Worm (Caenorhabditis elegans) whole organism, late embryonic: ENCODE measurements around the gene Y73C8C.4.

Experiments used
- K02D7.2 ChIP-seq: sonication (generic microtip); optimal IDR thresholded peaks from 2 replicates; lab custom pipeline; 2017; ENCODE audit warnings: mild to moderate bottlenecking, missing genetic modification characterization, missing compliant biosample characterization
- ahr-1 ChIP-seq: sonication (generic microtip); optimal IDR thresholded peaks from 2 replicates; lab custom pipeline; 2016; ENCODE audit warnings: missing genetic modification characterization, missing compliant biosample characterization
- ama-1 ChIP-seq: fragments of 150-350 bp; optimal IDR thresholded peaks from 2 replicates; lab custom pipeline; 2014
- ceh-18 ChIP-seq: sonication (generic microtip); optimal IDR thresholded peaks from 2 replicates; lab custom pipeline; 2016; ENCODE audit warnings: missing genetic modification characterization, missing compliant biosample characterization
- ceh-2 ChIP-seq: sonication (generic microtip); optimal IDR thresholded peaks from 2 replicates; lab custom pipeline; 2016; ENCODE audit warnings: missing genotype, missing genetic modification characterization, missing compliant biosample characterization
- ceh-22 ChIP-seq: sonication (generic microtip); optimal IDR thresholded peaks from 2 replicates; lab custom pipeline; 2017; ENCODE audit warnings: missing biosample characterization, missing genetic modification characterization
- ceh-24 ChIP-seq: sonication (generic microtip); optimal IDR thresholded peaks from 2 replicates; lab custom pipeline; 2016; ENCODE audit warnings: mild to moderate bottlenecking, missing genetic modification characterization, missing compliant biosample characterization
- ceh-30 ChIP-seq: fragments of 150-350 bp; optimal IDR thresholded peaks from 2 replicates; lab custom pipeline; 2014; ENCODE audit warnings: missing biosample characterization, missing genetic modification characterization
- ceh-31 ChIP-seq: sonication (generic microtip); optimal IDR thresholded peaks from 2 replicates; lab custom pipeline; 2016; ENCODE audit warnings: missing genetic modification characterization, missing compliant biosample characterization
- ceh-45 ChIP-seq: fragments of 200-800 bp; sonication (Bioruptor generic); IDR thresholded peaks from 2 replicates; pipeline ENCODE4 v1.3.6; 2022; ENCODE audit warnings: missing genetic modification reagents, missing genetic modification characterization, missing compliant biosample characterization
- ceh-48 ChIP-seq: sonication (generic microtip); optimal IDR thresholded peaks from 2 replicates; lab custom pipeline; 2016; ENCODE audit warnings: missing genetic modification characterization, inconsistent platforms, missing compliant biosample characterization
- ceh-6 ChIP-seq: fragments of 200-800 bp; sonication (Bioruptor generic); optimal IDR thresholded peaks from 2 replicates; lab custom pipeline; 2018; ENCODE audit warnings: mild to moderate bottlenecking, missing genetic modification characterization, missing compliant biosample characterization
- ceh-9 ChIP-seq: sonication (generic microtip); optimal IDR thresholded peaks from 2 replicates; lab custom pipeline; 2016; ENCODE audit warnings: mild to moderate bottlenecking, missing genetic modification characterization, inconsistent platforms, missing compliant biosample characterization
- che-1 ChIP-seq: sonication (generic microtip); optimal IDR thresholded peaks from 2 replicates; lab custom pipeline; 2016; ENCODE audit warnings: mild to moderate bottlenecking, missing genetic modification characterization, missing compliant biosample characterization
- elt-2 ChIP-seq: sonication (generic microtip); optimal IDR thresholded peaks from 2 replicates; lab custom pipeline; 2016; ENCODE audit warnings: missing genetic modification reagents, missing genetic modification characterization, missing compliant biosample characterization
- ets-4 ChIP-seq: sonication (generic microtip); optimal IDR thresholded peaks from 2 replicates; lab custom pipeline; 2016; ENCODE audit warnings: missing genetic modification characterization, missing compliant biosample characterization
- eyg-1 ChIP-seq: sonication (generic microtip); optimal IDR thresholded peaks from 2 replicates; lab custom pipeline; 2016; ENCODE audit warnings: missing genotype, missing genetic modification characterization, missing compliant biosample characterization
- hlh-15 ChIP-seq: sonication (generic microtip); optimal IDR thresholded peaks from 2 replicates; lab custom pipeline; 2016; ENCODE audit warnings: missing genetic modification characterization, missing compliant biosample characterization
- hlh-30 ChIP-seq: sonication (generic microtip); optimal IDR thresholded peaks from 2 replicates; lab custom pipeline; 2017; ENCODE audit warnings: antibody characterized with exemption, missing genetic modification characterization, missing compliant biosample characterization; ENCODE audit not compliant: insufficient read depth
- hlh-8 ChIP-seq: sonication (generic microtip); optimal IDR thresholded peaks from 2 replicates; lab custom pipeline; 2016; ENCODE audit warnings: missing genotype, missing genetic modification characterization, missing compliant biosample characterization
- lim-6 ChIP-seq: sonication (generic microtip); optimal IDR thresholded peaks from 2 replicates; lab custom pipeline; 2016; ENCODE audit warnings: missing genetic modification characterization, missing compliant biosample characterization
- lin-11 ChIP-seq: fragments of 200-800 bp; sonication (Bioruptor generic); optimal IDR thresholded peaks from 2 replicates; lab custom pipeline; 2018; ENCODE audit warnings: mild to moderate bottlenecking, missing genetic modification characterization, missing compliant biosample characterization
- nfya-1 ChIP-seq: sonication (generic microtip); optimal IDR thresholded peaks from 2 replicates; lab custom pipeline; 2017; ENCODE audit warnings: missing genetic modification characterization, mild to moderate bottlenecking, missing compliant biosample characterization, antibody characterized with exemption, moderate library complexity
- npax-4 ChIP-seq: sonication (generic microtip); optimal IDR thresholded peaks from 2 replicates; lab custom pipeline; 2016; ENCODE audit warnings: missing genetic modification characterization, missing compliant biosample characterization
- odd-2 ChIP-seq: sonication (generic microtip); optimal IDR thresholded peaks from 2 replicates; lab custom pipeline; 2017; ENCODE audit warnings: antibody characterized with exemption, mild to moderate bottlenecking, missing genetic modification characterization, missing compliant biosample characterization
- pag-3 ChIP-seq: sonication (generic microtip); optimal IDR thresholded peaks from 2 replicates; lab custom pipeline; 2016; ENCODE audit warnings: missing compliant biosample characterization, missing genetic modification characterization, borderline replicate concordance
- pax-1 ChIP-seq: fragments of 150-350 bp; optimal IDR thresholded peaks from 2 replicates; lab custom pipeline; 2014; ENCODE audit warnings: missing biosample characterization, missing genetic modification characterization
- pha-4 ChIP-seq: fragments of 150-350 bp; optimal IDR thresholded peaks from 2 replicates; lab custom pipeline; 2018; ENCODE audit warnings: missing biosample characterization, missing genetic modification reagents, missing genetic modification characterization
- pqm-1 ChIP-seq: sonication (generic microtip); optimal IDR thresholded peaks from 2 replicates; lab custom pipeline; 2016; ENCODE audit warnings: missing genetic modification characterization, missing compliant biosample characterization
- pros-1 ChIP-seq: fragments of 150-350 bp; optimal IDR thresholded peaks from 2 replicates; lab custom pipeline; 2014; ENCODE audit warnings: missing biosample characterization, missing genetic modification reagents, missing genetic modification characterization
- rnt-1 ChIP-seq: sonication (generic microtip); optimal IDR thresholded peaks from 2 replicates; lab custom pipeline; 2016; ENCODE audit warnings: missing genetic modification characterization, missing compliant biosample characterization
- sdc-2 ChIP-seq: sonication (generic microtip); optimal IDR thresholded peaks from 2 replicates; lab custom pipeline; 2016; ENCODE audit warnings: missing genotype, missing genetic modification characterization, missing compliant biosample characterization
- sox-2 ChIP-seq: fragments of 200-800 bp; sonication (Bioruptor generic); IDR thresholded peaks from 2 replicates; pipeline ENCODE4 v1.3.6; 2022; ENCODE audit warnings: missing genetic modification reagents, missing genetic modification characterization, missing compliant biosample characterization
- sox-4 ChIP-seq: sonication (generic microtip); optimal IDR thresholded peaks from 2 replicates; lab custom pipeline; 2017; ENCODE audit warnings: mild to moderate bottlenecking, missing genetic modification characterization, inconsistent platforms, missing compliant biosample characterization
- tbx-7 ChIP-seq: sonication (generic microtip); optimal IDR thresholded peaks from 2 replicates; lab custom pipeline; 2016; ENCODE audit warnings: missing genotype, missing genetic modification characterization, missing compliant biosample characterization
- ttx-3 ChIP-seq: sonication (generic microtip); optimal IDR thresholded peaks from 2 replicates; lab custom pipeline; 2016; ENCODE audit warnings: missing genetic modification reagents, missing genetic modification characterization, missing compliant biosample characterization
- unc-3 ChIP-seq, 2 experiments: fragments of 200-800 bp in 1 of 2; sonication (Bioruptor generic) in 1 of 2; sonication (generic microtip) in 1 of 2; conservative IDR thresholded peaks in 1 of 2; optimal IDR thresholded peaks in 1 of 2; 2 replicates each; pipeline versions ENCODE4 v1.3.6 to Lab custom; 2016 to 2022; ENCODE audit warnings: missing compliant biosample characterization in 2 of 2, missing genetic modification characterization in 2 of 2, missing genetic modification reagents in 1 of 2
- unc-42 ChIP-seq: sonication (generic microtip); optimal IDR thresholded peaks from 2 replicates; lab custom pipeline; 2016; ENCODE audit warnings: missing genotype, missing genetic modification characterization, missing compliant biosample characterization
- unc-55 ChIP-seq: sonication (generic microtip); optimal IDR thresholded peaks from 2 replicates; lab custom pipeline; 2017; ENCODE audit warnings: missing biosample characterization, missing genetic modification reagents, missing genetic modification characterization
- zip-5 ChIP-seq: sonication (generic microtip); optimal IDR thresholded peaks from 2 replicates; lab custom pipeline; 2016; ENCODE audit warnings: missing genetic modification characterization, missing compliant biosample characterization
- ztf-16 ChIP-seq: sonication (generic microtip); optimal IDR thresholded peaks from 2 replicates; lab custom pipeline; 2017; ENCODE audit warnings: missing genetic modification characterization, missing compliant biosample characterization

Y73C8C.4 gene

DNA sequence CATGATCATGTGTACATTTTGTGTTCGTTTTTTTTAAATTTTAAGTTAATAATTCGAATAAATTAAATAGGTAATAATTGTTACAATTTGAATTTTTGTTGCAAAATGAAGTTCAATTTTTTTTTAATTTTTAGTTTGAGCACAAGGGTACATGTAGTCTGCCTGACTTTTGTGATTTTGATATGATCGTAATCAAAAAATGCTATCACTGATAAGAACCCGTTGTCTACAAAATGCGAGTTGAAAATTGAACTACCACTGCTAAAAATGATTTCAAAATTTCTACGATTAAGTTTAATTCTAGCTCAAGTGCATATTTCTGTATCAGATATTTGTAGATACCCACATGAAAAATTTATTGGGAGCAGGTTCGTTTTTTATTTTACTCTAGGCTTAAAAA lies 16.2 kb upstream of the Y73C8C.4 start, which contains the start of gene clec-210:
Gene clec-210 (plus strand): TSS at position 211 of the 400 bp plus-strand sequence.
- TF ChIP-seq ceh-2 (tag; lab: Kevin White, UChicago) (no peak), elt-2 (tag; lab: Kevin White, UChicago) (peak; percentile 1)

DNA sequence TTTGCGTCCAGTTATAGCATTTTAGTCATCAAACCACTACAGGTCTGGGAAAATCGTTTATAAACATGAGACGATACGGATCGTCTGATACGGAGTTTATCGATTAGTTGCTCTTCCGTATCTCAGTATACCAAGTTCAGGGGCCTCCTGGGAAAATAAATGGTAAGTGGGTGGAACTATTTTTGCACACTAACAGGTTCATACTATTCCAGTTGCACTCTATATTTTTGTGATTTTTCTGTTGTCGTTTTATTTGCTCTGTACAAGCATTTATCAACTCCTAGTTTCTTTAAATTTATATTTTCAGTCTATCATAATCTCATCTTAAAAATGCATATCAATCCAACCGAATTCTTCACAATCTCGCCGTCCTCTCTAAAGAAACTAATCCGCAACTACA lies 13.0 kb upstream of the Y73C8C.4 start, which contains the start of gene Y73C8C.3:
Gene Y73C8C.3 (plus strand): TSS at position 301 of the 400 bp plus-strand sequence.
- no peak for TF ChIP-seq ceh-48 (tag; lab: Kevin White, UChicago)
- no peak for TF ChIP-seq ceh-6 (GFP tag; lab: Kevin White, UChicago)
- no peak for TF ChIP-seq hlh-30 (tag; lab: Kevin White, UChicago)
- no peak for TF ChIP-seq zip-5 (tag; lab: Kevin White, UChicago)
- no peak for TF ChIP-seq che-1 (tag; lab: Kevin White, UChicago)
- TF ChIP-seq ceh-30 (tag; lab: Kevin White, UChicago) = no peak
- TF ChIP-seq ttx-3 (tag; lab: Kevin White, UChicago) = no peak

DNA sequence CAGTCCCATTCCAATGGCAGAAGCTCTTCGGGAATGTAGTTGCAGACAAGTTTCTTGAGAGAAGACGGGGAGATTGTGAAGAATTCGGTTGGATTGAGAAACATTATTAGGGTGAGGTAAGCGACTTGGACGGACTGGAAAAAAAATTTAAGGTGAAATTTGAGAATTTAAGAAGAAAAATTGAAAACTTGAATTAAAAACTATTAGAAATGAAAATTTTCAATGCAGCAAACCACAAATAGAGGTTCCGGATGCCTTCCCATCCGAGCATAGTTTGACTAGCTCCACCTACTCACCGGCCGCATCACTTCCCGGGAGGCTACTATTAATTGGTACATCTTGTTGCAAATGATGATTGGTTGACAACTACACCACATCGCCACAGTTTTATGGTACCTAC lies 11.8 kb upstream of the Y73C8C.4 start, which contains the start of gene Y73C8C.8:
Gene Y73C8C.8 (minus strand): TSS at position 101 of the 400 bp plus-strand sequence.
- TF ChIP-seq sox-2 (GFP tag; lab: Robert Waterston, UW) (no peak), odd-2 (tag; lab: Kevin White, UChicago) (no peak), ceh-24 (no peak), ceh-31 (tag; lab: Kevin White, UChicago) (no peak), ceh-2 (tag; lab: Kevin White, UChicago) (no peak), pqm-1 (no peak), sox-4 (no peak), hlh-15 (tag; lab: Kevin White, UChicago) (no peak), unc-55 (GFP tag; lab: Kevin White, UChicago) (no peak), che-1 (tag; lab: Kevin White, UChicago) (no peak), lin-11 (tag; lab: Kevin White, UChicago) (no peak), npax-4 (tag; lab: Kevin White, UChicago) (no peak), unc-42 (no peak), pax-1 (no peak), nfya-1 (tag; lab: Kevin White, UChicago) (no peak), K02D7.2 (no peak), ceh-45 (GFP tag; lab: Robert Waterston, UW) (no peak)
- TF ChIP-seq, all 69 proteins: peak for 0

DNA sequence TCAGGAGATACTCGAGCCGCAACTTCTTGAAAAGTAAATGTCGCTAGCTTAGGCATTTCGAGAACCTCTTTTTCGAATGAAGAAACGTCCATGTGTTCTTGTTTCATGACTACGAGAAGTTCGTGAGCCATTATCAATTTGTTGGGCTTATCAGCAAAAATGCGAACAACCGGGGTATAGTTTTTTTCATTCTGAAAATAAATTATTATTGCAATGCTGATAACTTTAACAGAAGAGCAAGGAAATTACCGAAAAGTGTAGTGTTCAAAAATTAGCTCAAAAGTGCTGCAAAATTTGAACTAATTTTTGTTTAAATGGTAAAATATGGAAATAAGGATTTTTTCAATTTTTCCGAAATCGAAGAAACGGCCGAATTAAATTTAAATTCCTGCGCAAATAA lies 10.2 kb upstream of the Y73C8C.4 start:
- TF ChIP-seq ama-1 (lab: Kevin White, UChicago) (no peak), pha-4 (tag; lab: Kevin White, UChicago) (no peak), unc-42 (no peak), ahr-1 (tag; lab: Kevin White, UChicago) (no peak), unc-3 (GFP tag; conservative IDR thresholded peaks at IDR 0.05; lab: Robert Waterston, UW) (no peak), unc-3 (tag; optimal IDR thresholded peaks at IDR 0.05; lab: Kevin White, UChicago) (no peak), ceh-22 (tag; lab: Kevin White, UChicago) (no peak), hlh-8 (tag; lab: Kevin White, UChicago) (no peak), ets-4 (tag; lab: Kevin White, UChicago) (no peak), ceh-9 (no peak), ztf-16 (no peak), pros-1 (tag; lab: Kevin White, UChicago) (no peak)

DNA sequence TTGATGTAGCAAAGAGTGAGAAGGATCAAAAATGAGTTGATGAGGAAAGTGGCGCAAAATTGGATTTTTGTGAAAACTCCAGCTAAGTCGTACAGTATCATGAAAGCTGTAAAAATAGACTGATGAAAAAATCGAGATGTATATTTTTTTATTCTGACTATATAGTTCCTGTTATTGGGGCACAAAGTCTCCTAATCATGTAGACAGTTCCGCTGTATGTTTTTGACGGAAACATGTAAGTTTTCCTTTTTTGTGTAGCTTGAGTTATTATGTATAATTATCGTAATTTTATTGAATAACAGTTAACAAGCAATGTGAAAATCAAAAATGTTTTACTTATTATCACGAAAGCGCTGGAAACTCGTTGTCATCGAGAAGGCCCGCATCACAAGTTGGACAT lies 5.5 kb upstream of the Y73C8C.4 start, which contains the start of gene str-68:
Gene str-68 (minus strand): TSS at position 101 of the 400 bp plus-strand sequence.
- TF ChIP-seq ceh-18 (tag; lab: Kevin White, UChicago) (no peak), sdc-2 (no peak), pag-3 (tag; lab: Kevin White, UChicago) (no peak), eyg-1 (no peak), unc-3 (GFP tag; conservative IDR thresholded peaks at IDR 0.05; lab: Robert Waterston, UW) (no peak), unc-3 (tag; optimal IDR thresholded peaks at IDR 0.05; lab: Kevin White, UChicago) (no peak), nfya-1 (tag; lab: Kevin White, UChicago) (no peak), lim-6 (tag; lab: Kevin White, UChicago) (no peak), rnt-1 (no peak), lin-11 (tag; lab: Kevin White, UChicago) (no peak), tbx-7 (no peak), hlh-30 (tag; lab: Kevin White, UChicago) (no peak)
